Fruit fly (Drosophila melanogaster): ENCODE measurements around the gene jvl.

Gene jvl

DNA sequence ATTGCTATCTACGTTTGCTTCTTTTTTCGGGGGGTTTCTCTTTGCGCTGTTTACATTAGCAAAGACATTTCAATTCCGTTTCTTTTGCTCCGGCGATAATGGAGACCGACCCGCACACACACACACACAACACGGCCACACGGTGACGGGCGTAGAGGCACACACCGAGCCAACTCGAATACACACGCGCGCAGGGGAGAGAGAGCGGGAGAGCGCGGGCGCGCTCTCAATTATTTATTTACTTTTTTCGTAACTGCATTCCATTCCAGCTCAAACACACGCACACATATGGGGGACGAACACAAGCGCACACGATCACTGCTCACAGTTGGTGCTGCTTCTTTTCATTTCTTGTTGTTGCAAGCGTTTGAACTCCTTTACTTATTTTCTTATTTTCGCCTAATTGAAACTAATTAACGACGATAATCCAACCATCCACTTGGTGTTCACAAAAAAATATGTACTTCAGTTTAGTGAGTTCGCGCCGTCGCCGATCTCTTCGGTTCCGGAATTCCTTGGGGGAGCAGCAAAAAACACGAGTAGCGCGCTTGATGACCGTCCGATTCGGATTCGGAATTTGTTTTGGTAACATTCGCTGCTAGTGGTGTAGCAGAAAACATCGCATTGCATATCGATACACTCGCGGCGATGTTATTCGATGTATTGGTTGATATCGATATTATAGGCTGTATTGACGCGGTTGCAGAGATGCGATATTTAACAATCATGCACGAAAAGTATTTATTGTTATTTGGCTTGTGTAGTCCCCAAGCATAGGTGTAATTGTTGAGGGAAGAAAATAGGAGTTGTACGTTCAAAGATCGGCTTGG is 17.5 kb upstream of the jvl start, which contains the start of gene kibra (continued):
- TF ChIP-seq cas (GFP tag; IDR thresholded peaks at IDR 0.05) (no peak), CG4328 (GFP tag; optimal IDR thresholded peaks at IDR 0.05) (peak; percentile 42), Dfd (GFP tag; optimal IDR thresholded peaks at IDR 0.05) (peak in 1 of 2 experiments; percentile 60), Scr (GFP tag; IDR thresholded peaks at IDR 0.05; ENCODE audit: partially characterized antibody) (no peak), fu2 (GFP tag; optimal IDR thresholded peaks at IDR 0.05) (peak; percentile 37), CG11456 (GFP tag; IDR thresholded peaks at IDR 0.05) (no peak), zfh1 (GFP tag; IDR thresholded peaks at IDR 0.05) (no peak), CG9817 (tag; optimal IDR thresholded peaks at IDR 0.05) (peak; percentile 53), chn (GFP tag; optimal IDR thresholded peaks at IDR 0.05) (peak; percentile 59), Hr39 (optimal IDR thresholded peaks at IDR 0.05) (no peak), CG10267 (tag; optimal IDR thresholded peaks at IDR 0.05) (peak; percentile 79), CG15601 (tag; optimal IDR thresholded peaks at IDR 0.05) (peak; percentile 58), trem (tag; optimal IDR thresholded peaks at IDR 0.05) (peak; percentile 88), hkb (optimal IDR thresholded peaks at IDR 0.05) (peak; percentile 50), hkb (GFP tag; IDR thresholded peaks at IDR 0.05) (no peak), Oaz (GFP tag; IDR thresholded peaks at IDR 0.05) (no peak), CG12236 (GFP tag; optimal IDR thresholded peaks at IDR 0.05) (peak; percentile 49), Ravus (GFP tag; IDR thresholded peaks at IDR 0.05) (no peak), CG16863 (GFP tag; optimal IDR thresholded peaks at IDR 0.05) (peak; percentile 38), CG6272 (GFP tag; IDR thresholded peaks at IDR 0.05) (peak; percentile 74), CG13296 (GFP tag; optimal IDR thresholded peaks at IDR 0.05) (peak; percentile 42), CG14014 (GFP tag; IDR thresholded peaks at IDR 0.05) (no peak), CG17912 (GFP tag; optimal IDR thresholded peaks at IDR 0.05) (peak; percentile 56), eyg (GFP tag; optimal IDR thresholded peaks at IDR 0.05) (peak; percentile 69), D19A (tag; optimal IDR thresholded peaks at IDR 0.05) (peak; percentile 44), tap (tag; optimal IDR thresholded peaks at IDR 0.05) (peak; percentile 63), CG8924 (tag; optimal IDR thresholded peaks at IDR 0.05) (peak; percentile 54), CG33213 (GFP tag; optimal IDR thresholded peaks at IDR 0.05) (peak; percentile 94), ash1 (GFP tag; optimal IDR thresholded peaks at IDR 0.05) (peak; percentile 19), CG34376 (GFP tag; optimal IDR thresholded peaks at IDR 0.05) (peak; percentile 54), en (GFP tag; optimal IDR thresholded peaks at IDR 0.05) (no peak), run (tag; optimal IDR thresholded peaks at IDR 0.05) (no peak), HLH3B (GFP tag; IDR thresholded peaks at IDR 0.05) (no peak), CG1233 (GFP tag; optimal IDR thresholded peaks at IDR 0.05) (peak; percentile 56), E2f2 (GFP tag; IDR thresholded peaks at IDR 0.05) (no peak), zen (tag; optimal IDR thresholded peaks at IDR 0.05) (peak; percentile 80), Camta (GFP tag; optimal IDR thresholded peaks at IDR 0.05) (peak; percentile 80), Neu2 (GFP tag; optimal IDR thresholded peaks at IDR 0.05; ENCODE audit: borderline replicate concordance) (no peak), Hr3 (GFP tag; optimal IDR thresholded peaks at IDR 0.05) (peak; percentile 32), ssp (GFP tag; IDR thresholded peaks at IDR 0.05) (no peak), slou (GFP tag; optimal IDR thresholded peaks at IDR 0.05) (peak; percentile 16), scrt (GFP tag; optimal IDR thresholded peaks at IDR 0.05) (peak; percentile 22), cato (GFP tag; optimal IDR thresholded peaks at IDR 0.05; ENCODE audit: borderline replicate concordance) (peak; percentile 36), tio (GFP tag; optimal IDR thresholded peaks at IDR 0.05) (peak; percentile 8), CG1647 (GFP tag; optimal IDR thresholded peaks at IDR 0.05) (peak; percentile 74), CG4282 (GFP tag; optimal IDR thresholded peaks at IDR 0.05) (peak; percentile 68), CG17612 (GFP tag; IDR thresholded peaks at IDR 0.05) (no peak), Bgb (GFP tag; IDR thresholded peaks at IDR 0.05; ENCODE audit: partially characterized antibody) (no peak), Ada2b (GFP tag; IDR thresholded peaks at IDR 0.05) (no peak), CG32772 (GFP tag; IDR thresholded peaks at IDR 0.05) (no peak), CG18599 (GFP tag; optimal IDR thresholded peaks at IDR 0.05) (peak; percentile 48)

All from whole organism, embryonic.